Fruit fly (Drosophila melanogaster): ENCODE measurements around the gene mRpS18A.

Gene mRpS18A

DNA sequence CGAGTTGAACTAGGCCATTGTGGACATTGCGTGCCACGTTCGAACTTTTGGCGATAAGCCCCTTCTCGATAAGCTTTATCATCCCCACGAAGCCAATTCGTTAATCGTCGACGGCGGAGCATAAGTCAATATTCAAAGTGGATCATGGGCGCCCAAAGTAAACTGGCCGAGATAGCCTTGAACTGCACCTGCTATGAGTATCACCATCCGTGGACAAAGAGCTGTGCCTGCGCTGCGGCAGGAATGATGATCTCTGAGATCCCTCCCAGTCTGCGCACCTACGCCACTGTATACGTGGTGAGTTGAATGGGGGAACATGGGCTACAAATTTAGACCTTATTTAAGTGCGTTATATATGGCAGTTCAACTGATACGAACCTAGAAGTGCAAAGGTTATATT is 38.1 kb downstream of the mRpS18A start (continued):
- TF ChIP-seq CG15696 (tag; optimal IDR thresholded peaks at IDR 0.05), result no peak
- TF ChIP-seq CG18599 (GFP tag; optimal IDR thresholded peaks at IDR 0.05), result peak; percentile 66
- no peak for TF ChIP-seq Ssrp (tag; optimal IDR thresholded peaks at IDR 0.05)
- no peak for TF ChIP-seq psq (GFP tag; optimal IDR thresholded peaks at IDR 0.05)
- TF ChIP-seq CG10366 (GFP tag; IDR thresholded peaks at IDR 0.05), result peak; percentile 47
- TF ChIP-seq CG15269 (tag; optimal IDR thresholded peaks at IDR 0.05), result peak; percentile 27
- TF ChIP-seq CG9932 (GFP tag; IDR thresholded peaks at IDR 0.05), result peak; percentile 47; the same call in 1 of the 2 replicates
- TF ChIP-seq pita (GFP tag; optimal IDR thresholded peaks at IDR 0.05), result no peak
- peak; percentile 1 for TF ChIP-seq CG12155 (GFP tag; optimal IDR thresholded peaks at IDR 0.05)
- peak; percentile 54; the same call in 2 of the 3 replicates for TF ChIP-seq row (GFP tag; IDR thresholded peaks at IDR 0.05)
- TF ChIP-seq CG3847 (GFP tag; IDR thresholded peaks at IDR 0.05), result peak; percentile 20; the same call in 1 of the 2 replicates
- no peak for TF ChIP-seq CG31365 (tag; optimal IDR thresholded peaks at IDR 0.05)
- peak; percentile 76 for TF ChIP-seq slbo (GFP tag; IDR thresholded peaks at IDR 0.05)
- no peak; the same call in 2 of the 3 replicates for TF ChIP-seq ken (GFP tag; IDR thresholded peaks at IDR 0.05)
- peak; percentile 55 for TF ChIP-seq CG2678 (tag; optimal IDR thresholded peaks at IDR 0.05)
- no peak for TF ChIP-seq CG9215 (GFP tag; IDR thresholded peaks at IDR 0.05)
- TF ChIP-seq pho (GFP tag; optimal IDR thresholded peaks at IDR 0.05), result no peak
- no peak for TF ChIP-seq BtbVII (GFP tag; optimal IDR thresholded peaks at IDR 0.05)
- TF ChIP-seq ttk (GFP tag; IDR thresholded peaks at IDR 0.05), result peak; percentile 23; the same call in 1 of the 2 replicates
- TF ChIP-seq Ets65A (GFP tag), result peak; percentile 82
- TF ChIP-seq Asciz (GFP tag; optimal IDR thresholded peaks at IDR 0.05), result no peak
- TF ChIP-seq aop (GFP tag; IDR thresholded peaks at IDR 0.05), result no peak
- no peak for TF ChIP-seq CG4707 (GFP tag; optimal IDR thresholded peaks at IDR 0.05)
- no peak for TF ChIP-seq ac (GFP tag; optimal IDR thresholded peaks at IDR 0.05)
- peak; percentile 37 for TF ChIP-seq Dip3 (GFP tag; optimal IDR thresholded peaks at IDR 0.05)
- no peak for TF ChIP-seq D19B (GFP tag; optimal IDR thresholded peaks at IDR 0.05)
- TF ChIP-seq CG31224 (GFP tag; IDR thresholded peaks at IDR 0.05), result 0 out of 2 replicates have a peak, but pooled peaks have one; percentile 18
- no peak for TF ChIP-seq CG8478 (optimal IDR thresholded peaks at IDR 0.05)
- TF ChIP-seq zfh1 (GFP tag; IDR thresholded peaks at IDR 0.05), result 0 out of 3 replicates have a peak, but pooled peaks have one; percentile 39
- TF ChIP-seq CG1233 (GFP tag; optimal IDR thresholded peaks at IDR 0.05), result no peak
- TF ChIP-seq btn (GFP tag; optimal IDR thresholded peaks at IDR 0.05), result no peak
- TF ChIP-seq CG8924 (tag; optimal IDR thresholded peaks at IDR 0.05), result no peak
- no peak for TF ChIP-seq CG5180 (GFP tag; optimal IDR thresholded peaks at IDR 0.05)
- no peak for TF ChIP-seq CG13894 (tag; optimal IDR thresholded peaks at IDR 0.05)
- TF ChIP-seq gce (GFP tag; IDR thresholded peaks at IDR 0.05), result no peak
- no peak for TF ChIP-seq CG6813 (GFP tag; optimal IDR thresholded peaks at IDR 0.05)
- no peak for TF ChIP-seq CG8765 (GFP tag; IDR thresholded peaks at IDR 0.05)
- TF ChIP-seq C15 (GFP tag; IDR thresholded peaks at IDR 0.05), result no peak
- TF ChIP-seq CG6683 (GFP tag; optimal IDR thresholded peaks at IDR 0.05), result no peak
- TF ChIP-seq CG8944 (GFP tag; optimal IDR thresholded peaks at IDR 0.05), result peak; percentile 21
- no peak for TF ChIP-seq maf-S (GFP tag; optimal IDR thresholded peaks at IDR 0.05)
- TF ChIP-seq NfI (GFP tag; optimal IDR thresholded peaks at IDR 0.05), result peak; percentile 6
- TF ChIP-seq crol (GFP tag; IDR thresholded peaks at IDR 0.05), result no peak
- no peak for TF ChIP-seq Dfd (GFP tag; optimal IDR thresholded peaks at IDR 0.05)
- TF ChIP-seq croc (GFP tag; conservative IDR thresholded peaks at IDR 0.05), result no peak
- TF ChIP-seq Myb (GFP tag; optimal IDR thresholded peaks at IDR 0.05), result no peak
- TF ChIP-seq pum (GFP tag; optimal IDR thresholded peaks at IDR 0.05), result no peak
- TF ChIP-seq corto (GFP tag; optimal IDR thresholded peaks at IDR 0.05), result no peak
- TF ChIP-seq ssp (GFP tag; IDR thresholded peaks at IDR 0.05), result no peak
- no peak for TF ChIP-seq wek (GFP tag; optimal IDR thresholded peaks at IDR 0.05)
- TF ChIP-seq CG1647 (GFP tag; optimal IDR thresholded peaks at IDR 0.05), result no peak
- no peak for TF ChIP-seq odd (GFP tag; optimal IDR thresholded peaks at IDR 0.05)

All from whole organism, embryonic.